Fruit fly (Drosophila melanogaster) whole organism, pupa: ENCODE results near the gene Proc.

Source experiments
- CG13204 ChIP-seq: fragments of 200-800 bp; sonication (Bioruptor generic); optimal IDR thresholded peaks from 2 replicates; lab custom pipeline; 2018; ENCODE audit warnings: missing biosample characterization, mild to moderate bottlenecking, missing genetic modification characterization, moderate library complexity
- CG15710 ChIP-seq: fragments of 200-800 bp; sonication (Bioruptor generic); optimal IDR thresholded peaks from 2 replicates; lab custom pipeline; 2018; ENCODE audit warnings: missing biosample characterization, mild to moderate bottlenecking, missing genetic modification characterization, moderate library complexity
- CG32121 ChIP-seq: fragments of 200-800 bp; sonication (Bioruptor generic); IDR thresholded peaks from 2 replicates; pipeline ENCODE4 v1.3.6; 2022; ENCODE audit warnings: missing biosample characterization, missing genetic modification characterization
- CG34367 ChIP-seq: fragments of 200-800 bp; sonication (Bioruptor generic); optimal IDR thresholded peaks from 2 replicates; lab custom pipeline; 2018; ENCODE audit warnings: missing biosample characterization, mild to moderate bottlenecking, missing genetic modification characterization
- EcR ChIP-seq: fragments of 200-800 bp; sonication (Bioruptor generic); optimal IDR thresholded peaks from 3 replicates; lab custom pipeline; 2019; ENCODE audit warnings: missing biosample characterization, missing genetic modification characterization, mild to moderate bottlenecking, moderate library complexity, missing genetic modification reagents
- Pif1A ChIP-seq: fragments of 200-800 bp; sonication (Bioruptor generic); optimal IDR thresholded peaks from 3 replicates; lab custom pipeline; 2016; ENCODE audit warnings: missing biosample characterization, missing genetic modification characterization
- Pif1B ChIP-seq: fragments of 200-800 bp; sonication (Bioruptor generic); optimal IDR thresholded peaks from 3 replicates; lab custom pipeline; 2016; ENCODE audit warnings: missing biosample characterization, missing genetic modification characterization
- gl ChIP-seq: fragments of 200-800 bp; sonication (Bioruptor generic); optimal IDR thresholded peaks from 2 replicates; lab custom pipeline; 2018; ENCODE audit warnings: missing biosample characterization, mild to moderate bottlenecking, missing genetic modification characterization
- rn ChIP-seq: fragments of 200-800 bp; sonication (Bioruptor generic); IDR thresholded peaks from 2 replicates; pipeline ENCODE4 v1.3.6; 2022; ENCODE audit warnings: missing biosample characterization, missing genetic modification characterization

DNA sequence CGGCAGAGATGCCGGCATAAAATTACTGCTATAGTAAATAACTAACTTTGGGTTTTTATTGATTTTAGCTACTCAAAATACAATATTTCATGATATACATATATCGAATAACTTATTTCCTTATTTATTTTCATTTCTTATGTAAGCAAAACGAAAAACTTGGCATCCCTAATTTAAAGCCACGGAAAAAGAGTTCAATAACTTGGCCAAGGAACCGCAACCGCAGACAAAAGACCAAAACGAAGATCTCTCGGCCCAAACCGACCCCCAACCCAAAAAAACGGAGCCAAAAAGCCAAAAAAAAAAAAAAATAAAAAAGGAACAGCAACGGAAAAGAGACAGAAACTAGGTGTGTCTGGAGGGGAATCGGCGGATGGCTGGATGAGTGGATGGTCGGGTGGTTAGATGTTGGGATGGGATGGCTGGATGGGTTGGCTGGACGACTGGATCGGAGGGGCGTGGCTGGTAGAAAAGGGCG, 38.1 kb upstream of the Proc start:
- TF ChIP-seq CG15710 (peak; percentile 22), gl (no peak), CG32121 (GFP tag; lab: Robert Waterston, UW) (no peak), EcR (GFP tag; lab: Kevin White, UChicago) (peak; percentile 74), Pif1A (GFP tag; lab: Kevin White, UChicago) (peak; percentile 7), CG34367 (no peak), Pif1B (GFP tag; lab: Kevin White, UChicago) (peak; percentile 63), rn (no peak), CG13204 (GFP tag; lab: Kevin White, UChicago) (no peak)
